Worm (Caenorhabditis elegans): ENCODE data around the gene nhr-208.

Gene nhr-208

ce11 chrV:12103920-12104319, 9.8 kb downstream of the nhr-208 start, which contains the start of gene nhr-153:
TSS of gene nhr-153 (plus strand) at chrV:12104220.
- TF ChIP-seq ham-2 (GFP tag; optimal IDR thresholded peaks at IDR 0.05) (no peak), sem-2 (GFP tag; optimal IDR thresholded peaks at IDR 0.05) (no peak), nhr-76 (tag; optimal IDR thresholded peaks at IDR 0.05) (no peak), blmp-1 (tag; optimal IDR thresholded peaks at IDR 0.05) (no peak), drap-1 (GFP tag; optimal IDR thresholded peaks at IDR 0.05) (no peak), mab-5 (tag; optimal IDR thresholded peaks at IDR 0.05) (no peak), ztf-11 (tag; optimal IDR thresholded peaks at IDR 0.05) (no peak), sptf-1 (tag; optimal IDR thresholded peaks at IDR 0.05) (no peak), unc-39 (tag; optimal IDR thresholded peaks at IDR 0.05) (no peak), flh-1 (GFP tag; optimal IDR thresholded peaks at IDR 0.05) (no peak), elt-1 (tag; optimal IDR thresholded peaks at IDR 0.05; ENCODE audit: borderline replicate concordance, insufficient read depth) (no peak)

- peak; percentile 9 for TF ChIP-seq ham-2 (GFP tag; optimal IDR thresholded peaks at IDR 0.05)
- TF ChIP-seq ceh-39 (tag; optimal IDR thresholded peaks at IDR 0.05) = no peak
- no peak for TF ChIP-seq pha-4 (tag; optimal IDR thresholded peaks at IDR 0.05)
- no peak for TF ChIP-seq nhr-12 (tag; optimal IDR thresholded peaks at IDR 0.05)
- TF ChIP-seq elt-3 (tag; optimal IDR thresholded peaks at IDR 0.05) = no peak
Observed at ce11 chrV:12106841-12107240, 12.7 kb downstream of the nhr-208 start, which contains the start of gene nhr-136. TSS of gene nhr-136 (plus strand) at chrV:12107141.

ce11 chrV:12111452-12111851, 17.3 kb downstream of the nhr-208 start, which contains the start of gene lhpp-1:
TSS of gene lhpp-1 (minus strand) at chrV:12111805.
- TF ChIP-seq pha-4 (tag; optimal IDR thresholded peaks at IDR 0.05) (no peak), ceh-43 (GFP tag; optimal IDR thresholded peaks at IDR 0.05) (no peak), ceh-83 (GFP tag; optimal IDR thresholded peaks at IDR 0.05) (no peak), zip-8 (tag; optimal IDR thresholded peaks at IDR 0.05) (peak; percentile 47)

DNA sequence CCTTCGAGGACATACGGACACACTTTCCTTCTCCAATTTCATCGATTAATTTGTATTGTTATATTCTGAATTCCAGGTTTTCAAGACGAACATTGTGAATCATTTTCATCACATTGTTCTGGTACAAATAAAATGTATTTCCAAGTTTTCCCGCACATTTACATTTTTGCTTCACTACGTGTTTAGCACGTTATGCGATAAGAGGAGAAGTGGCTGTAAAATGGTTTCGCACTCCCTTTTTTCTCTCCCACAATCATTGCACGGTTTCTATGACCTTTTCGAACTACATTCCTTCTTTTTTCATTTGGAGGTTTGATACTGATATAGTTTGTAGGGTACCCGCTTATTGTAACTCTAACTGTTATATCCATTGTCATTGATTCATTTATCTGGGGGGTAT, 19.6 kb downstream of the nhr-208 start:
- no peak for TF ChIP-seq ces-1 (GFP tag; optimal IDR thresholded peaks at IDR 0.05)
- no peak for TF ChIP-seq mab-5 (tag; optimal IDR thresholded peaks at IDR 0.05)
- no peak for TF ChIP-seq tbx-8 (GFP tag; optimal IDR thresholded peaks at IDR 0.05)
- no peak for TF ChIP-seq unc-120 (tag; optimal IDR thresholded peaks at IDR 0.05; ENCODE audit: poor library complexity, severe bottlenecking)
- no peak for TF ChIP-seq sem-2 (GFP tag; optimal IDR thresholded peaks at IDR 0.05)

- TF ChIP-seq hlh-1 (tag; optimal IDR thresholded peaks at IDR 0.05) (no peak), pha-4 (tag; optimal IDR thresholded peaks at IDR 0.05) (no peak), snpc-4 (tag; optimal IDR thresholded peaks at IDR 0.05) (no peak), mep-1 (tag; optimal IDR thresholded peaks at IDR 0.05) (no peak)
Observed at ce11 chrV:12114693-12115092, 20.6 kb downstream of the nhr-208 start, which contains the start of gene spin-1. TSS of gene spin-1 (plus strand) at chrV:12114993.

ce11 chrV:12115150-12115549, 21.0 kb downstream of the nhr-208 start:
- TF ChIP-seq nhr-28 (tag; optimal IDR thresholded peaks at IDR 0.05) (no peak), nhr-237 (tag; optimal IDR thresholded peaks at IDR 0.05) (no peak), ham-2 (GFP tag; optimal IDR thresholded peaks at IDR 0.05) (no peak), unc-39 (tag; optimal IDR thresholded peaks at IDR 0.05) (no peak), unc-62 (GFP tag; optimal IDR thresholded peaks at IDR 0.05) (no peak), mab-5 (tag; optimal IDR thresholded peaks at IDR 0.05) (no peak), blmp-1 (tag; optimal IDR thresholded peaks at IDR 0.05) (no peak), ztf-11 (tag; optimal IDR thresholded peaks at IDR 0.05) (no peak), drap-1 (GFP tag; optimal IDR thresholded peaks at IDR 0.05) (no peak), cnd-1 (tag; optimal IDR thresholded peaks at IDR 0.05) (no peak), mls-2 (tag; optimal IDR thresholded peaks at IDR 0.05) (no peak), unc-120 (tag; optimal IDR thresholded peaks at IDR 0.05; ENCODE audit: poor library complexity, severe bottlenecking) (no peak), M03D4.4 (tag; optimal IDR thresholded peaks at IDR 0.05) (no peak), elt-3 (tag; optimal IDR thresholded peaks at IDR 0.05) (no peak), flh-1 (GFP tag; optimal IDR thresholded peaks at IDR 0.05) (no peak), lin-32 (GFP tag; optimal IDR thresholded peaks at IDR 0.05) (no peak), lin-13 (tag; optimal IDR thresholded peaks at IDR 0.05) (no peak), ceh-39 (tag; optimal IDR thresholded peaks at IDR 0.05) (no peak), hlh-1 (tag; optimal IDR thresholded peaks at IDR 0.05) (no peak), lsy-2 (tag; optimal IDR thresholded peaks at IDR 0.05) (no peak)

Data from whole organism, mixed stage, embryonic.